Worm (Caenorhabditis elegans): ENCODE results near the gene F07C6.2.

- TF ChIP-seq lin-32 (GFP tag; optimal IDR thresholded peaks at IDR 0.05) (no peak), lsy-2 (tag; optimal IDR thresholded peaks at IDR 0.05) (peak; percentile 3)
Observed at ce11 chrIV:12771414-12771813, 19.6 kb upstream of the F07C6.2 start.
